Worm (Caenorhabditis elegans): ENCODE results near the gene pid-5.

ce11 chrV:4168045-4168444, 7.6 kb upstream of the pid-5 start:
- TF ChIP-seq lin-39 (tag; optimal IDR thresholded peaks at IDR 0.05) (no peak), unc-62 (GFP tag; optimal IDR thresholded peaks at IDR 0.05 in 1 of 2) (no peak), unc-62 (tag; optimal IDR thresholded peaks at IDR 0.05) (no peak), snpc-1.2 (GFP tag; IDR thresholded peaks at IDR 0.05) (no peak), jun-1 (tag; optimal IDR thresholded peaks at IDR 0.05) (no peak), nhr-11 (tag; optimal IDR thresholded peaks at IDR 0.05) (no peak), ces-1 (GFP tag; optimal IDR thresholded peaks at IDR 0.05) (no peak), skn-1 (tag; optimal IDR thresholded peaks at IDR 0.05) (no peak)

All from whole organism, L4 larva.